Worm (Caenorhabditis elegans): Measurements from ENCODE around the gene F40G12.7.
A peak's percentile ranks its signal among the peaks of the same experiment; 100 is the strongest.
"Not testable (repeated sequence)": the region's sequence is repeated elsewhere in the genome, so short reads cannot be mapped to it uniquely, and the experiment has no call there.

F40G12.7 gene

DNA sequence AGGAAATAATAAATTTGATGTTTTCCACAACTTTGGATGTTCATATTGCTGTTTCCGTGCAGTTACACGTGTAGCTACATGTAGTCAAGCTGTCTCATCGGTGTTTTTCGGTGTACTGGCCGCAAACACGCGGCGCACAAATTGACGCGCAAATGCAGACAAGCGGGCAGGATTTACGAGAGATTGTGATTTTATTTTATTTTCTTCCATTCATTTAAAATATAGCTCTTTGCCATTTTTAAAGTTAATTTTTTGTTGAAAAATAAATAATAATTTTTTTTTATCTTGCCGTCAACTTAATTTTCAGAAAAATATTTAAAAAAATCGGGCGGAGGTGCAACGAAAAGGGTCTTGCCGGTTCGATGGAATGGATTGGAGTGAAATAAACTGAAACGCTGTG, at the start of gene F40G12.7:
F40G12.7 (plus strand) TSS at position 301 of the 400 bp plus-strand sequence.
- not testable (repeated sequence) for TF ChIP-seq lin-13 (GFP tag; optimal IDR thresholded peaks at IDR 0.05); sem-4 (tag; optimal IDR thresholded peaks at IDR 0.05); nhr-10 (tag; optimal IDR thresholded peaks at IDR 0.05)

ce11 chrV:14226373-14226772, 48.0 kb upstream of the F40G12.7 start, which contains the start of gene nep-21:
TSS of gene nep-21 (minus strand) at chrV:14226473.
- no peak for TF ChIP-seq mab-5 (tag; optimal IDR thresholded peaks at IDR 0.05)
- no peak for TF ChIP-seq nhr-10 (tag; optimal IDR thresholded peaks at IDR 0.05)
- no peak for TF ChIP-seq R02D3.7 (tag; optimal IDR thresholded peaks at IDR 0.05)
- no peak for TF ChIP-seq F13H6.1 (tag; optimal IDR thresholded peaks at IDR 0.05)
- TF ChIP-seq sma-3 (GFP tag; optimal IDR thresholded peaks at IDR 0.05) = no peak
- no peak for TF ChIP-seq lin-13 (GFP tag; optimal IDR thresholded peaks at IDR 0.05)
- no peak for TF ChIP-seq alr-1 (tag; optimal IDR thresholded peaks at IDR 0.05)
- TF ChIP-seq nhr-21 (tag; optimal IDR thresholded peaks at IDR 0.05) = no peak

DNA sequence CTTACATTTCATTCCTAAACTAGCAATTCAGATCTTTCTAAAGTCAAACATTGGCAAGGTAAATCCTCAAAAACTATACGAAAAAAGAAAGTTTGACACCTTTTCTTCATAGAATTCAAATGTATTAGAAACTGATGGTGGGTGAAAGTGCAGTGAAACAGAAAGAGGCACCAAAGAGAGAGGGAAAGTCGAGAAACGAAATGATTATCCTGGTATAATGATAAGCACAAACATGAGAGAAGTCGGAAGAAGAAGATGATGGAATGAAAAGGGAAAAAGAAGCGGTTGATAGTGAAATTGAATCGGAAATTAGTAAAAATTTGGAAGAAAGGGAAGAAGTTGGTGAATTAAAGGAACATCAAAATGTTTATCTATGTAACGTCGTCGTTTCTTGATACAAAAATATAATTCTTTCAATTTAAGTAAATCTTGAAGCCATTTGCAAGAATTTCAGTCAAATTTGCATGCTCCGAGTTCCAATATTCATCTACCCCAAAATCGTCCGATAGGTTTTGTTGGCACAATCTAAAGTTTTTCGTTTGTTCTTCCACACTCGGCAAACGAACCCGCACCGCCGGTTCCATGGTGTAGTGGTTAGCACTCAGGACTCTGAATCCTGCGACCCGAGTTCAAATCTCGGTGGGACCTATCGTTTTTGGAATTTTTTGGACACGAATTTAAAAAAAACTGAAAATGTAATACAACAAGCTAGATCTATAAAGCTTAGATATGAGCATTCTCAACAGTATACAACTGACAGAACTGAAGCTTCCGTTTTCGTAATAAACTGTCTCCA, 43.4 kb upstream of the F40G12.7 start:
- TF ChIP-seq nhr-21 (tag; optimal IDR thresholded peaks at IDR 0.05) (no peak), ceh-82 (tag; optimal IDR thresholded peaks at IDR 0.05) (no peak), ztf-1 (GFP tag; conservative IDR thresholded peaks at IDR 0.05) (no peak), nhr-10 (tag; optimal IDR thresholded peaks at IDR 0.05) (no peak), lin-13 (GFP tag; optimal IDR thresholded peaks at IDR 0.05) (no peak), elt-1 (tag; optimal IDR thresholded peaks at IDR 0.05) (no peak), F13H6.1 (tag; optimal IDR thresholded peaks at IDR 0.05) (no peak), sma-3 (GFP tag; optimal IDR thresholded peaks at IDR 0.05) (no peak), sma-9 (GFP tag; optimal IDR thresholded peaks at IDR 0.05) (no peak), sma-9 (tag; optimal IDR thresholded peaks at IDR 0.05) (no peak), unc-55 (GFP tag; optimal IDR thresholded peaks at IDR 0.05) (no peak), nhr-237 (tag; optimal IDR thresholded peaks at IDR 0.05) (no peak), lsy-2 (tag; optimal IDR thresholded peaks at IDR 0.05) (no peak), nhr-12 (tag; optimal IDR thresholded peaks at IDR 0.05) (no peak), crh-2 (tag; optimal IDR thresholded peaks at IDR 0.05) (no peak), nhr-11 (tag; optimal IDR thresholded peaks at IDR 0.05) (no peak), blmp-1 (tag; optimal IDR thresholded peaks at IDR 0.05; ENCODE audit: insufficient read depth) (no peak), dmd-4 (tag; optimal IDR thresholded peaks at IDR 0.05) (no peak), unc-39 (tag; optimal IDR thresholded peaks at IDR 0.05) (no peak), skn-1 (tag; optimal IDR thresholded peaks at IDR 0.05) (no peak), ama-1 (optimal IDR thresholded peaks at IDR 0.05) (no peak)

DNA sequence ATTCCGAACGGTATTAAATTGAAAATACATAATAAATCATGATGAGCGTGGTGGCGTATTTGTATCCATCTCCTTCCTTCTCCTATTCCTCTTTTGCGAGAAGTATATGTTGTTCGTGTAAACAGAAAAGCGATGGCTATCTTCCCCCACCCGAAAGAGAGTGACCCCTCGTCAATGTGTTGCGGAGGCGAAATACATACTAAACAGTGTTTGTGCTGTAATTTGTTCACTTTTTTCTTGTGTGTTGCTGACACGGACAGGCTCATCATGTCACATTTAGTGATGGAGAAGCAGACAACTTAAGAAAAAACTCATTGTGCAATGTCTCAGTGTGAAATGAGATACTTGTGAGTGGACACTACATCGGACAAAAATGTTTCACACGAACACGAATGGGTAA, 42.7 kb upstream of the F40G12.7 start:
- TF ChIP-seq fos-1 (tag; optimal IDR thresholded peaks at IDR 0.05) (peak; percentile 4), R02D3.7 (tag; optimal IDR thresholded peaks at IDR 0.05) (no peak), mab-5 (tag; optimal IDR thresholded peaks at IDR 0.05) (no peak), egl-27 (tag; optimal IDR thresholded peaks at IDR 0.05) (no peak)

DNA sequence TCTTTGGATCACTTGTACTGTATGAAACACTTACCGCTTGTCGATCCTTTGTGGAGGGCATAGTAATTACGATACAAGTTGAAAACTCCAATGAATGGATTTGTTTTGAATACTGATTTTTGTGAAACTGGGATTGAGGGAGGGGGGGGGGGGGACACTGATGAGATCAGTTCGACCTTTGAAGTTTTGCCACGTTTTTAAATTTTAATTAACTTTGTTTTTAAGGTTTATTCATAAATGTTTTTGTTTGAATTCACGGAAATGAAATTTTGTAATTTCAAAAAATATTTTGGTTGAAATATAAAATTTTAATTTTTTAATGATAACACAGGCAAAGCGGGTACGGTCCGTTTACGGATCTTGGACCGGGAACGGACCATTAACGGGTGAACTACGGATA, 38.4 kb upstream of the F40G12.7 start, which contains the start of gene ent-3:
ent-3 (minus strand) TSS at position 101 of the 400 bp plus-strand sequence.
- TF ChIP-seq aly-2 (tag; optimal IDR thresholded peaks at IDR 0.05) = no peak
- no peak for TF ChIP-seq sma-3 (GFP tag; optimal IDR thresholded peaks at IDR 0.05)
- no peak for TF ChIP-seq elt-3 (tag; optimal IDR thresholded peaks at IDR 0.05)
- no peak for TF ChIP-seq skn-1 (tag; optimal IDR thresholded peaks at IDR 0.05)
- no peak for TF ChIP-seq zag-1 (tag; optimal IDR thresholded peaks at IDR 0.05)
- TF ChIP-seq sma-9 (GFP tag; optimal IDR thresholded peaks at IDR 0.05) = no peak
- TF ChIP-seq sma-9 (tag; optimal IDR thresholded peaks at IDR 0.05) = no peak
- no peak for TF ChIP-seq nhr-12 (tag; optimal IDR thresholded peaks at IDR 0.05)
- TF ChIP-seq elt-1 (tag; optimal IDR thresholded peaks at IDR 0.05) = no peak
- TF ChIP-seq R02D3.7 (tag; optimal IDR thresholded peaks at IDR 0.05) = no peak
- no peak for TF ChIP-seq nhr-129 (tag; optimal IDR thresholded peaks at IDR 0.05)
- no peak for TF ChIP-seq fos-1 (tag; optimal IDR thresholded peaks at IDR 0.05)
- no peak for TF ChIP-seq mbf-1 (tag; optimal IDR thresholded peaks at IDR 0.05)
- no peak for TF ChIP-seq nhr-11 (tag; optimal IDR thresholded peaks at IDR 0.05)
- TF ChIP-seq peb-1 (tag; optimal IDR thresholded peaks at IDR 0.05) = no peak
- TF ChIP-seq blmp-1 (tag; optimal IDR thresholded peaks at IDR 0.05; ENCODE audit: insufficient read depth) = no peak
